Fruit fly (Drosophila melanogaster) whole organism, embryonic: ENCODE results near the gene CG2794.
A peak's percentile ranks its signal among the peaks of the same experiment; 100 is the strongest.

Experiments
- ATbp ChIP-seq: fragments of 200-800 bp; sonication (Bioruptor generic); optimal IDR thresholded peaks from 2 replicates; lab custom pipeline; 2017; ENCODE audit warnings: missing biosample characterization, mild to moderate bottlenecking, missing genetic modification characterization, missing genetic modification reagents
- B-H2 ChIP-seq: fragments of 200-800 bp; sonication (Bioruptor generic); optimal IDR thresholded peaks from 2 replicates; lab custom pipeline; 2018; ENCODE audit warnings: missing biosample characterization, mild to moderate bottlenecking, missing genetic modification characterization
- BEAF-32 ChIP-seq: fragments of 200-800 bp; sonication (Bioruptor generic); optimal IDR thresholded peaks from 3 replicates; lab custom pipeline; 2017; ENCODE audit warnings: missing biosample characterization, missing genetic modification characterization, mild to moderate bottlenecking, moderate library complexity, missing genetic modification reagents
- CG10543 ChIP-seq: fragments of 200-800 bp; sonication (Bioruptor generic); optimal IDR thresholded peaks from 3 replicates; lab custom pipeline; 2017; ENCODE audit warnings: missing biosample characterization, mild to moderate bottlenecking, missing genetic modification characterization, moderate library complexity
- CG10979 ChIP-seq: fragments of 200-800 bp; sonication (Bioruptor generic); optimal IDR thresholded peaks from 2 replicates; lab custom pipeline; 2018; ENCODE audit warnings: missing biosample characterization, mild to moderate bottlenecking, missing genetic modification characterization, moderate library complexity
- CG11085 ChIP-seq: fragments of 200-800 bp; sonication (Bioruptor generic); IDR thresholded peaks from 2 replicates; pipeline ENCODE4 v1.3.6; 2022; ENCODE audit warnings: missing biosample characterization, missing genetic modification characterization
- CG11560 ChIP-seq: fragments of 200-800 bp; sonication (Bioruptor generic); IDR thresholded peaks from 3 replicates; pipeline ENCODE4 v1.3.6; 2022; ENCODE audit warnings: missing biosample characterization, missing genetic modification characterization
- CG12744 ChIP-seq: fragments of 200-800 bp; sonication (Bioruptor generic); optimal IDR thresholded peaks from 2 replicates; lab custom pipeline; 2016; ENCODE audit warnings: missing biosample characterization, missing genetic modification characterization
- CG14965 ChIP-seq: fragments of 200-800 bp; sonication (Bioruptor generic); optimal IDR thresholded peaks from 2 replicates; lab custom pipeline; 2016; ENCODE audit warnings: missing biosample characterization, missing genetic modification characterization, borderline replicate concordance
- CG15269 ChIP-seq: fragments of 200-800 bp; sonication (Bioruptor generic); optimal IDR thresholded peaks from 2 replicates; lab custom pipeline; 2018; ENCODE audit warnings: missing biosample characterization, mild to moderate bottlenecking, missing genetic modification characterization, moderate library complexity
- CG34422 ChIP-seq: fragments of 200-800 bp; sonication (Bioruptor generic); IDR thresholded peaks from 3 replicates; pipeline ENCODE4 v1.3.6; 2022; ENCODE audit warnings: missing biosample characterization, missing genetic modification characterization
- CG4854 ChIP-seq: fragments of 200-800 bp; sonication (Bioruptor generic); optimal IDR thresholded peaks from 2 replicates; lab custom pipeline; 2016; ENCODE audit warnings: missing biosample characterization, missing genetic modification characterization, inconsistent platforms
- CG6272 ChIP-seq: fragments of 200-800 bp; sonication (Bioruptor generic); IDR thresholded peaks from 2 replicates; pipeline ENCODE4 v1.3.6; 2022; ENCODE audit warnings: missing biosample characterization, missing genetic modification characterization
- CG8359 ChIP-seq: fragments of 200-800 bp; sonication (Bioruptor generic); optimal IDR thresholded peaks from 2 replicates; lab custom pipeline; 2017; ENCODE audit warnings: missing biosample characterization, mild to moderate bottlenecking, missing genetic modification characterization, borderline replicate concordance
- CG8388 ChIP-seq: fragments of 200-800 bp; sonication (Bioruptor generic); optimal IDR thresholded peaks from 2 replicates; lab custom pipeline; 2019; ENCODE audit warnings: missing biosample characterization, mild to moderate bottlenecking, missing genetic modification characterization, moderate library complexity
- CG8478 ChIP-seq: fragments of >200 bp; optimal IDR thresholded peaks from 2 replicates; lab custom pipeline; 2018
- Dad ChIP-seq: fragments of 200-800 bp; sonication (Bioruptor generic); optimal IDR thresholded peaks from 3 replicates; lab custom pipeline; 2016; ENCODE audit warnings: missing biosample characterization, missing genetic modification characterization
- Fer3 ChIP-seq: fragments of 200-800 bp; sonication (Bioruptor generic); optimal IDR thresholded peaks from 2 replicates; lab custom pipeline; 2018; ENCODE audit warnings: missing biosample characterization, mild to moderate bottlenecking, missing genetic modification characterization, moderate library complexity
- Gsc ChIP-seq: fragments of 200-800 bp; sonication (Bioruptor generic); IDR thresholded peaks from 2 replicates; pipeline ENCODE4 v1.3.6; 2022; ENCODE audit warnings: missing biosample characterization, missing genetic modification characterization
- Hr51 ChIP-seq, 2 experiments: fragments of 200-800 bp; sonication (Bioruptor generic); optimal IDR thresholded peaks; 2 replicates in 1 of 2; 3 replicates in 1 of 2; lab custom pipeline; 2016 to 2018; ENCODE audit warnings: missing biosample characterization in 2 of 2, missing genetic modification characterization in 2 of 2, mild to moderate bottlenecking in 1 of 2, moderate library complexity in 1 of 2
- Lim3 ChIP-seq: fragments of 200-800 bp; sonication (Bioruptor generic); IDR thresholded peaks from 2 replicates; pipeline ENCODE4 v1.3.6; 2022; ENCODE audit warnings: missing biosample characterization, missing genetic modification characterization
- Meics ChIP-seq: fragments of 200-800 bp; sonication (Bioruptor generic); optimal IDR thresholded peaks from 2 replicates; lab custom pipeline; 2017; ENCODE audit warnings: missing biosample characterization, mild to moderate bottlenecking, missing genetic modification characterization
- Oaz ChIP-seq: fragments of 200-800 bp; sonication (Bioruptor generic); IDR thresholded peaks from 2 replicates; pipeline ENCODE4 v1.3.6; 2022; ENCODE audit warnings: missing biosample characterization, missing genetic modification characterization
- Pdp1 ChIP-seq, 2 experiments: fragments of 200-800 bp; sonication (Bioruptor generic); optimal IDR thresholded peaks; 3 replicates each; lab custom pipeline; 2016; ENCODE audit warnings: missing biosample characterization in 2 of 2, missing genetic modification characterization in 2 of 2, mild to moderate bottlenecking in 1 of 2, moderate library complexity in 1 of 2
- Side ChIP-seq: fragments of 200-800 bp; sonication (Bioruptor generic); optimal IDR thresholded peaks from 2 replicates; lab custom pipeline; 2016; ENCODE audit warnings: missing biosample characterization, missing genetic modification characterization
- Tbp ChIP-seq: fragments of >200 bp; optimal IDR thresholded peaks from 2 replicates; lab custom pipeline; 2018; ENCODE audit warnings: missing biosample characterization, missing genetic modification characterization
- ase ChIP-seq: fragments of 200-800 bp; sonication (Bioruptor generic); IDR thresholded peaks from 3 replicates; pipeline ENCODE4 v1.3.6; 2022; ENCODE audit warnings: missing biosample characterization, missing genetic modification characterization
- cg ChIP-seq: fragments of 200-800 bp; sonication (Bioruptor generic); optimal IDR thresholded peaks from 3 replicates; lab custom pipeline; 2019; ENCODE audit warnings: missing biosample characterization, mild to moderate bottlenecking, missing genetic modification characterization, moderate library complexity
- crol ChIP-seq: fragments of 200-800 bp; sonication (Bioruptor generic); IDR thresholded peaks from 2 replicates; pipeline ENCODE4 v1.3.6; 2022; ENCODE audit warnings: missing biosample characterization, missing genetic modification characterization
- dimm ChIP-seq: fragments of 200-800 bp; sonication (Bioruptor generic); IDR thresholded peaks from 2 replicates; pipeline ENCODE4 v1.3.6; 2022; ENCODE audit warnings: missing biosample characterization, missing genetic modification characterization
- disco-r ChIP-seq: fragments of 200-800 bp; sonication (Bioruptor generic); optimal IDR thresholded peaks from 2 replicates; lab custom pipeline; 2016; ENCODE audit warnings: missing biosample characterization, missing genetic modification characterization
- dysf ChIP-seq: fragments of 200-800 bp; sonication (Bioruptor generic); IDR thresholded peaks from 3 replicates; pipeline ENCODE4 v1.3.6; 2022; ENCODE audit warnings: missing biosample characterization, missing genetic modification characterization
- ewg ChIP-seq: fragments of 200-800 bp; sonication (Bioruptor generic); optimal IDR thresholded peaks from 3 replicates; lab custom pipeline; 2017; ENCODE audit warnings: mild to moderate bottlenecking, missing biosample characterization, missing genetic modification reagents, missing genetic modification characterization
- gem ChIP-seq: fragments of 200-800 bp; sonication (Bioruptor generic); optimal IDR thresholded peaks from 2 replicates; lab custom pipeline; 2019; ENCODE audit warnings: missing biosample characterization, mild to moderate bottlenecking, missing genetic modification characterization, moderate library complexity
- grau ChIP-seq: fragments of 200-800 bp; optimal IDR thresholded peaks from 3 replicates; lab custom pipeline; 2019; ENCODE audit warnings: missing biosample characterization, mild to moderate bottlenecking, missing genetic modification characterization, moderate library complexity
- grn ChIP-seq: fragments of 200-800 bp; sonication (Bioruptor generic); optimal IDR thresholded peaks from 3 replicates; lab custom pipeline; 2017; ENCODE audit warnings: missing biosample characterization, missing genetic modification characterization
- mld ChIP-seq: fragments of 200-800 bp; sonication (Bioruptor generic); IDR thresholded peaks from 3 replicates; pipeline ENCODE4 v1.3.6; 2022; ENCODE audit warnings: missing biosample characterization, missing genetic modification characterization; ENCODE audit not compliant: partially characterized antibody
- nerfin-2 ChIP-seq: fragments of 200-800 bp; sonication (Bioruptor generic); IDR thresholded peaks from 2 replicates; pipeline ENCODE4 v1.3.6; 2022; ENCODE audit warnings: missing biosample characterization, missing genetic modification characterization; ENCODE audit not compliant: partially characterized antibody
- oc ChIP-seq: fragments of 200-800 bp; sonication (Bioruptor generic); optimal IDR thresholded peaks from 2 replicates; lab custom pipeline; 2018; ENCODE audit warnings: missing biosample characterization, mild to moderate bottlenecking, missing genetic modification characterization, moderate library complexity
- pnt ChIP-seq: fragments of 200-800 bp; sonication (Bioruptor generic); optimal IDR thresholded peaks from 3 replicates; lab custom pipeline; 2016; ENCODE audit warnings: missing biosample characterization, missing genetic modification characterization
- pros ChIP-seq: fragments of 200-800 bp; sonication (Bioruptor generic); optimal IDR thresholded peaks from 3 replicates; lab custom pipeline; 2019; ENCODE audit warnings: missing biosample characterization, mild to moderate bottlenecking, missing genetic modification characterization, moderate library complexity
- ranshi ChIP-seq: fragments of 200-800 bp; sonication (Bioruptor generic); IDR thresholded peaks from 2 replicates; pipeline ENCODE4 v1.3.6; 2022; ENCODE audit warnings: missing biosample characterization, missing genetic modification characterization
- salm ChIP-seq: fragments of 200-800 bp; sonication (Bioruptor generic); optimal IDR thresholded peaks from 2 replicates; lab custom pipeline; 2018; ENCODE audit warnings: missing biosample characterization, mild to moderate bottlenecking, missing genetic modification characterization
- slbo ChIP-seq: fragments of 200-800 bp; sonication (Bioruptor generic); IDR thresholded peaks from 2 replicates; pipeline ENCODE4 v1.3.6; 2022; ENCODE audit warnings: missing biosample characterization, missing genetic modification characterization
- stwl ChIP-seq: fragments of 200-800 bp; sonication (Bioruptor generic); optimal IDR thresholded peaks from 3 replicates; lab custom pipeline; 2018; ENCODE audit warnings: missing biosample characterization, mild to moderate bottlenecking, missing genetic modification characterization, moderate library complexity
- ttk ChIP-seq: fragments of 200-800 bp; sonication (Bioruptor generic); IDR thresholded peaks from 2 replicates; pipeline ENCODE4 v2.1.2; 2022; ENCODE audit warnings: missing biosample characterization, missing genetic modification characterization

CG2794 gene

dm6 chr2L:530245-530644 is 33.7 kb upstream of the CG2794 start (continued):
- TF ChIP-seq Pdp1 (GFP tag; optimal IDR thresholded peaks at IDR 0.05; lab: Kevin White, UChicago) (peak in 1 of 2 experiments; percentile 30), grau (tag; lab: Kevin White, UChicago) (peak; percentile 6), slbo (GFP tag; lab: Robert Waterston, UW) (peak; percentile 44; the same call in 1 of the 2 replicates), CG10979 (tag; lab: Kevin White, UChicago) (peak; percentile 14)
- TF ChIP-seq, all 482 proteins: peak for 63

- TF ChIP-seq crol (GFP tag; lab: Robert Waterston, UW) (peak; percentile 79), grn (peak; percentile 81), CG12744 (GFP tag; lab: Kevin White, UChicago) (no peak), B-H2 (no peak), CG34422 (no peak), ranshi (GFP tag; lab: Robert Waterston, UW) (no peak)
- TF ChIP-seq, all 482 proteins: peak for 2
Observed at dm6 chr2L:533734-534133, 30.2 kb upstream of the CG2794 start.

DNA sequence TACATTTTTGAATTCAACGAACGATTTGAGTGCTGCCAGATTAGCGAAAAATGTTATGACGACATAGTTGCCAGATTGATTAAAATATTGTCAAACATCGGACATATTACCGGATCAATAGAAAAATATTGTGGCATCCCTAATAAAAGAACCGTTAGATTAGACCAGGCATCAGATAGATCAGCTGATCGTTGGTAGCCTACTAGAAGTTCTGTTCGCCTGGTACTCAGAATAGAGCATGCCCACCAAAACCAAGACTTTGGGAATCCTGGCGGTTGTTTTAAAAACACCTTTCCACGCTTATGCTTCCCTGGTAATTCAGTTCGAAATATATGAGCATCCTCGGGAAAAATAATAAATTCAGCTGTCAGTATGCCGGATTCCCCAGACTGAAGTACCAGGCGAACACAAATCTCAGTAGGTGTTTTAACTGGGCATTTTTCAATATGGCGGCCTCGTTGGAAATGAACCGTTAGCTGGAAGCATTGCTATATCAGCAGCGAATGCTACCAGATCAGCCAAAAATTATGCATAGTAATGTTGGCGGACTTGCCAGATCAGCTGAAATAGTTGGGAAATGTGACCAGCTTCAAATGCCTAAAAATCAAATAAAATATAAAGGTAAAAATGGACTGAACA is 23.3 kb upstream of the CG2794 start:
- TF ChIP-seq CG11560 (tag; lab: Robert Waterston, UW) = peak; percentile 23; the same call in 1 of the 3 replicates
- no peak for TF ChIP-seq Gsc (GFP tag; lab: Robert Waterston, UW)
- TF ChIP-seq dimm (GFP tag; lab: Robert Waterston, UW) = no peak
- TF ChIP-seq oc (tag; lab: Kevin White, UChicago) = peak; percentile 36
- TF ChIP-seq ewg (GFP tag; lab: Kevin White, UChicago) = no peak
- TF ChIP-seq CG8388 = no peak
- no peak for TF ChIP-seq disco-r
- no peak for TF ChIP-seq CG8478 (lab: Kevin White, UChicago)
- TF ChIP-seq Hr51 (GFP tag; optimal IDR thresholded peaks at IDR 0.05; lab: Kevin White, UChicago) = no peak
- TF ChIP-seq BEAF-32 = peak; percentile 39
- no peak for TF ChIP-seq Lim3 (GFP tag; lab: Robert Waterston, UW)
- no peak for TF ChIP-seq CG6272 (GFP tag; lab: Robert Waterston, UW)
- TF ChIP-seq salm = peak; percentile 46
- no peak for TF ChIP-seq CG14965 (GFP tag; lab: Kevin White, UChicago)
- TF ChIP-seq cg (GFP tag; lab: Kevin White, UChicago) = peak; percentile 21
- TF ChIP-seq pnt (GFP tag; lab: Kevin White, UChicago) = no peak
- TF ChIP-seq Oaz (GFP tag; lab: Robert Waterston, UW) = no peak
- no peak for TF ChIP-seq Meics
- no peak; the same call in 1 of the 2 replicates for TF ChIP-seq slbo (GFP tag; lab: Robert Waterston, UW)
- no peak for TF ChIP-seq CG8359 (GFP tag; lab: Kevin White, UChicago)
- no peak for TF ChIP-seq ATbp
- TF ChIP-seq Side (GFP tag; lab: Kevin White, UChicago) = no peak
- TF ChIP-seq Dad (GFP tag; lab: Kevin White, UChicago) = no peak
- TF ChIP-seq CG34422 = no peak; the same call in 2 of the 3 replicates
- peak; percentile 93 for TF ChIP-seq pros (GFP tag; lab: Kevin White, UChicago)
- TF ChIP-seq gem = no peak
- 0 out of 3 replicates have a peak, but pooled peaks have one; percentile 25 for TF ChIP-seq dysf (GFP tag; lab: Robert Waterston, UW)
- peak; percentile 44 for TF ChIP-seq CG15269 (tag; lab: Kevin White, UChicago)
- peak; percentile 66; the same call in 1 of the 3 replicates for TF ChIP-seq mld
- TF ChIP-seq CG10543 (GFP tag; lab: Kevin White, UChicago) = peak; percentile 61
- TF ChIP-seq ase (GFP tag; lab: Robert Waterston, UW) = 0 out of 3 replicates have a peak, but pooled peaks have one; percentile 36
- no peak for TF ChIP-seq ttk (GFP tag; lab: Robert Waterston, UW)
- no peak for TF ChIP-seq CG4854 (GFP tag; lab: Kevin White, UChicago)
- no peak for TF ChIP-seq Tbp
- no peak for TF ChIP-seq nerfin-2 (GFP tag; lab: Robert Waterston, UW)
- TF ChIP-seq stwl (tag; lab: Kevin White, UChicago) = peak; percentile 70
- TF ChIP-seq Fer3 (tag; lab: Kevin White, UChicago) = no peak
- no peak for TF ChIP-seq CG11085 (GFP tag; lab: Robert Waterston, UW)
